Worm (Caenorhabditis elegans): Measurements from ENCODE around the gene teg-1.
A peak's percentile ranks its signal among the peaks of the same experiment; 100 is the strongest.

The teg-1 gene

DNA sequence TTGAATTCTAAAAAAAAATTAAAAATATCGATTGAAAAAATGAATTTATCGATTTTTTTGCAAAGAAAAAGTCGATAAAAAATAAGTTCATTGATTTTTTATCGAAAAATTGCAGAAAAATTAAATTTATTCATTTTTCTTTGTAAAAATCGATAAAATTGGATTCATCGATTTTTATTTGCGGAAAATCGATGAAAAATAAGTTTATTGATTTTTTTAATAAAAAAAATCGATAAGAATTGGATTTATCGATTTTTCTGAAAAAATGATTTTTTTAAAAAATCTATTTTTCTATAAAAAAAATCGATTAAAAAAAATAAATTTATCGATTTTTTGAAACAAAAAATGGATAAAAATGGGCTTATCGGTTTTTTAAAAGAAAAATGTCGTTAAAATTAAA, 38.1 kb downstream of the teg-1 start:
- no peak for TF ChIP-seq nfya-1 (tag; optimal IDR thresholded peaks at IDR 0.05; ENCODE audit: insufficient read depth)
- TF ChIP-seq ceh-28 (tag; optimal IDR thresholded peaks at IDR 0.05) = peak; percentile 97
- no peak for TF ChIP-seq unc-39 (tag; optimal IDR thresholded peaks at IDR 0.05)
- TF ChIP-seq daf-12 (tag; optimal IDR thresholded peaks at IDR 0.05) = no peak

- TF ChIP-seq elt-3 (tag; optimal IDR thresholded peaks at IDR 0.05) (no peak), ZK546.5 (tag; optimal IDR thresholded peaks at IDR 0.05) (no peak), mdl-1 (tag; optimal IDR thresholded peaks at IDR 0.05) (no peak), ztf-4 (tag; optimal IDR thresholded peaks at IDR 0.05) (no peak), fkh-2 (tag; optimal IDR thresholded peaks at IDR 0.05) (no peak), fos-1 (tag; optimal IDR thresholded peaks at IDR 0.05) (no peak), eor-1 (tag; optimal IDR thresholded peaks at IDR 0.05) (no peak), elt-1 (tag; optimal IDR thresholded peaks at IDR 0.05) (no peak), daf-12 (tag; optimal IDR thresholded peaks at IDR 0.05) (no peak), lin-15B (tag; optimal IDR thresholded peaks at IDR 0.05) (no peak), nhr-237 (tag; optimal IDR thresholded peaks at IDR 0.05) (no peak), ceh-16 (tag; optimal IDR thresholded peaks at IDR 0.05) (no peak), ztf-11 (tag; optimal IDR thresholded peaks at IDR 0.05) (no peak), jun-1 (tag; optimal IDR thresholded peaks at IDR 0.05) (no peak), ceh-9 (tag; optimal IDR thresholded peaks at IDR 0.05) (no peak), lin-39 (tag; optimal IDR thresholded peaks at IDR 0.05) (no peak), ceh-28 (tag; optimal IDR thresholded peaks at IDR 0.05) (no peak), pqm-1 (tag; optimal IDR thresholded peaks at IDR 0.05) (no peak), nhr-11 (tag; optimal IDR thresholded peaks at IDR 0.05) (no peak)
Measured at ce11 chrIII:11278817-11279216, 39.2 kb downstream of the teg-1 start, which contains the start of gene Y47D3A.21. TSS of gene Y47D3A.21 (minus strand) at chrIII:11278917.

- no peak for TF ChIP-seq nhr-23 (tag; optimal IDR thresholded peaks at IDR 0.05)
- no peak for TF ChIP-seq elt-3 (tag; optimal IDR thresholded peaks at IDR 0.05)
- no peak for TF ChIP-seq jun-1 (tag; optimal IDR thresholded peaks at IDR 0.05)
- no peak for TF ChIP-seq lin-39 (tag; optimal IDR thresholded peaks at IDR 0.05)
- TF ChIP-seq ztf-11 (tag; optimal IDR thresholded peaks at IDR 0.05) = no peak
- peak; percentile 25 for TF ChIP-seq hmg-11 (tag; optimal IDR thresholded peaks at IDR 0.05)
- no peak for TF ChIP-seq mdl-1 (tag; optimal IDR thresholded peaks at IDR 0.05)
- no peak for TF ChIP-seq lsy-12 (tag; optimal IDR thresholded peaks at IDR 0.05)
Measured at ce11 chrIII:11274590-11275116, 43.4 kb downstream of the teg-1 start, which contains the start of gene Y47D3A.20. TSS of gene Y47D3A.20 (plus strand) at chrIII:11275066.

ce11 chrIII:11270795-11271194, 47.2 kb downstream of the teg-1 start, which contains the start of gene obr-1:
TSS of gene obr-1 (minus strand) at chrIII:11270895.
- TF ChIP-seq elt-2 (tag; optimal IDR thresholded peaks at IDR 0.05) (peak; percentile 17), lsy-12 (tag; optimal IDR thresholded peaks at IDR 0.05) (no peak), lin-15B (tag; optimal IDR thresholded peaks at IDR 0.05) (no peak), pha-4 (tag; optimal IDR thresholded peaks at IDR 0.05) (no peak)

DNA sequence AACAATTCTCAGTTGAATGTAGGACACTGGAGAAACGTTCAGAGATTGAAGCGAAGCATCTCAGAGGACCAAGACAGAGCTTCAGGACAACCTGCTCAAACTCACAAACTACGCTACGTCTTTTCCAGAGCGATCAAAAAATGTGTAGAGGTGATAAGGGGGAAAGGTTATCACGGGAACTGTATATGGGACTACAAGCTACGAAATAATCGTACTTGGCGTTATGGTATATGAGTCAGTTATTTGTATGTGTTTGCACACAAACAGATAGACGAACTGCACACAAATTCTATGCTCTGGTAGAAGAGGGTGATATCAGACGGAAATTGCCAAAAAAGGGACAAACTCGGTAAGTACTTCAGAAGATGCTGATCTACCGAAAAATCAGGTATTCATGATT, 48.8 kb downstream of the teg-1 start:
- TF ChIP-seq tbx-2 (tag; optimal IDR thresholded peaks at IDR 0.05) (no peak), elt-2 (tag; optimal IDR thresholded peaks at IDR 0.05) (peak; percentile 38), pqm-1 (tag; optimal IDR thresholded peaks at IDR 0.05) (peak; percentile 52), jun-1 (tag; optimal IDR thresholded peaks at IDR 0.05) (peak; percentile 5)

ce11 chrIII:11268532-11268931, 49.5 kb downstream of the teg-1 start:
- peak; percentile 17 for TF ChIP-seq jun-1 (tag; optimal IDR thresholded peaks at IDR 0.05)
- peak; percentile 23 for TF ChIP-seq pha-4 (tag; optimal IDR thresholded peaks at IDR 0.05)
- TF ChIP-seq nhr-76 (tag; optimal IDR thresholded peaks at IDR 0.05) = no peak
- peak; percentile 81 for TF ChIP-seq elt-2 (tag; optimal IDR thresholded peaks at IDR 0.05)

DNA sequence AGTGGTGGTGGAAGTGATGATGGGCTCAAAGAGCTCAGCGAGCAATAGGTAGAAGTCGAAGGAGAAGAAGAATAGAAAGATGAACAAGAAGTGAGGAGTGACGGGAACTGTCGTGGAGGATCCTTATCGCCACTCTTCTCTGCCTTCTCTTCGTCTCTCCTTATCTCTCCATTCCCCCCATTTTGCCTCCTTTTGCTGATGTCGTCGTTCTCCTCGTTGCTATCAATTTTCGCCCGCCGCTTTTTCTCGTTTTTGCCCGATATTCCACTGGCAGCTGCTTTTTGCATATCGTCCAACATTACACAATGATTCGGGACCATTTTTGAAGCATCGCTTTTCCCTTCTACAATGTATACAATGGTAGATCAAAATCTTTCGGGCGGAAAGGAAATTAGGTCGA, 50.7 kb downstream of the teg-1 start:
- peak; percentile 84 for TF ChIP-seq elt-2 (tag; optimal IDR thresholded peaks at IDR 0.05)
- no peak for TF ChIP-seq nhr-67 (tag; optimal IDR thresholded peaks at IDR 0.05)
- peak in 1 of 3 experiments; percentile 71 for TF ChIP-seq elt-3 (tag; optimal IDR thresholded peaks at IDR 0.05)

All from whole organism, L3 larva.